Worm (Caenorhabditis elegans) whole organism, young adult: ENCODE measurements around the gene F38A5.22.

Experiments used
- C17E4.6 ChIP-seq: fragments of 200-800 bp; sonication (Bioruptor generic); IDR thresholded peaks from 2 replicates; pipeline ENCODE4 v1.3.6; 2022; ENCODE audit warnings: missing genetic modification reagents, missing genetic modification characterization, missing compliant biosample characterization
- D2030.7 ChIP-seq: fragments of 200-800 bp; sonication (Bioruptor generic); IDR thresholded peaks from 2 replicates; pipeline ENCODE4 v1.3.6; 2022; ENCODE audit warnings: missing genetic modification reagents, missing genetic modification characterization, missing compliant biosample characterization
- F22D6.2 ChIP-seq: sonication (generic microtip); optimal IDR thresholded peaks from 2 replicates; lab custom pipeline; 2016; ENCODE audit warnings: mild to moderate bottlenecking, missing genetic modification characterization, missing compliant biosample characterization
- F23B12.7 ChIP-seq: sonication (generic microtip); optimal IDR thresholded peaks from 2 replicates; lab custom pipeline; 2017; ENCODE audit warnings: missing genetic modification characterization, mild to moderate bottlenecking, missing compliant biosample characterization, antibody characterized with exemption, moderate library complexity; ENCODE audit not compliant: insufficient read depth
- F33H1.4 ChIP-seq: fragments of 200-800 bp; sonication (Bioruptor generic); IDR thresholded peaks from 2 replicates; pipeline ENCODE4 v1.3.6; 2022; ENCODE audit warnings: missing genetic modification reagents, missing genetic modification characterization, missing compliant biosample characterization
- F57A8.1 ChIP-seq: fragments of 200-800 bp; sonication (Bioruptor generic); optimal IDR thresholded peaks from 2 replicates; lab custom pipeline; 2018; ENCODE audit warnings: mild to moderate bottlenecking, missing genetic modification characterization, moderate library complexity, missing compliant biosample characterization
- F57C9.4 ChIP-seq: sonication (generic microtip); optimal IDR thresholded peaks from 2 replicates; lab custom pipeline; 2017; ENCODE audit warnings: mild to moderate bottlenecking, missing genetic modification characterization, missing compliant biosample characterization
- K11D2.4 ChIP-seq: fragments of 200-800 bp; sonication (Bioruptor generic); IDR thresholded peaks from 2 replicates; pipeline ENCODE4 v1.3.6; 2022; ENCODE audit warnings: missing genetic modification reagents, missing genetic modification characterization, missing compliant biosample characterization
- Y79H2A.3 ChIP-seq: fragments of 200-800 bp; sonication (Bioruptor generic); conservative IDR thresholded peaks from 2 replicates; pipeline ENCODE4 v1.3.6; 2022; ENCODE audit warnings: missing genetic modification reagents, missing genetic modification characterization, missing compliant biosample characterization
- aptf-2 ChIP-seq: fragments of 200-800 bp; sonication (Bioruptor generic); conservative IDR thresholded peaks from 2 replicates; pipeline ENCODE4 v1.3.6; 2022; ENCODE audit warnings: missing genetic modification reagents, missing genetic modification characterization, missing compliant biosample characterization
- athp-1 ChIP-seq: sonication (generic microtip); optimal IDR thresholded peaks from 2 replicates; lab custom pipeline; 2017; ENCODE audit warnings: mild to moderate bottlenecking, missing genetic modification characterization, missing compliant biosample characterization
- attf-5 ChIP-seq: fragments of 200-800 bp; sonication (Bioruptor generic); optimal IDR thresholded peaks from 2 replicates; lab custom pipeline; 2018; ENCODE audit warnings: mild to moderate bottlenecking, missing genetic modification characterization, missing compliant biosample characterization
- cebp-1 ChIP-seq, 2 experiments: fragments of 200-800 bp in 1 of 2; sonication (Bioruptor generic) in 1 of 2; sonication (generic microtip) in 1 of 2; IDR thresholded peaks in 1 of 2; optimal IDR thresholded peaks in 1 of 2; 2 replicates each; pipeline versions ENCODE4 v1.3.6 to Lab custom; 2017 to 2022; ENCODE audit warnings: missing compliant biosample characterization in 2 of 2, missing genetic modification characterization in 2 of 2, mild to moderate bottlenecking in 1 of 2, missing genetic modification reagents in 1 of 2, moderate library complexity in 1 of 2
- ceh-27 ChIP-seq: fragments of 200-800 bp; sonication (Bioruptor generic); optimal IDR thresholded peaks from 2 replicates; lab custom pipeline; 2018; ENCODE audit warnings: mild to moderate bottlenecking, missing genetic modification characterization, moderate library complexity, missing compliant biosample characterization
- ceh-79 ChIP-seq: sonication (generic microtip); optimal IDR thresholded peaks from 2 replicates; lab custom pipeline; 2017; ENCODE audit warnings: mild to moderate bottlenecking, missing genetic modification characterization, missing compliant biosample characterization
- ceh-91 ChIP-seq: fragments of 200-800 bp; sonication (Bioruptor generic); IDR thresholded peaks from 2 replicates; pipeline ENCODE4 v1.3.6; 2022; ENCODE audit warnings: missing genetic modification reagents, missing genetic modification characterization, missing compliant biosample characterization
- chd-7 ChIP-seq: sonication (generic microtip); optimal IDR thresholded peaks from 2 replicates; lab custom pipeline; 2016; ENCODE audit warnings: mild to moderate bottlenecking, missing genetic modification characterization, moderate library complexity, missing compliant biosample characterization
- dpl-1 ChIP-seq: fragments of 150-350 bp; optimal IDR thresholded peaks from 2 replicates; lab custom pipeline; 2014; ENCODE audit warnings: missing biosample characterization, missing genetic modification reagents, missing genetic modification characterization
- efl-1 ChIP-seq: fragments of 150-350 bp; optimal IDR thresholded peaks from 2 replicates; lab custom pipeline; 2014; ENCODE audit warnings: missing biosample characterization, missing genetic modification reagents, missing genetic modification characterization
- egl-18 ChIP-seq: fragments of 200-800 bp; sonication (Bioruptor generic); IDR thresholded peaks from 2 replicates; pipeline ENCODE4 v1.3.6; 2022; ENCODE audit warnings: missing genetic modification reagents, missing genetic modification characterization, missing compliant biosample characterization
- gei-17 ChIP-seq: fragments of 200-800 bp; sonication (Bioruptor generic); optimal IDR thresholded peaks from 2 replicates; lab custom pipeline; 2018; ENCODE audit warnings: mild to moderate bottlenecking, missing genetic modification characterization, missing compliant biosample characterization
- hmg-1.2 ChIP-seq: fragments of 200-800 bp; sonication (Bioruptor generic); IDR thresholded peaks from 2 replicates; pipeline ENCODE4 v1.3.6; 2022; ENCODE audit warnings: missing genetic modification reagents, missing genetic modification characterization, missing compliant biosample characterization
- hmg-20 ChIP-seq: fragments of 200-800 bp; sonication (Bioruptor generic); IDR thresholded peaks from 2 replicates; pipeline ENCODE4 v1.3.6; 2022; ENCODE audit warnings: missing genetic modification reagents, missing genetic modification characterization, missing compliant biosample characterization
- hsf-1 ChIP-seq: fragments of 200-800 bp; sonication (Bioruptor generic); IDR thresholded peaks from 2 replicates; pipeline ENCODE4 v1.3.6; 2022; ENCODE audit warnings: missing genetic modification reagents, missing genetic modification characterization, missing compliant biosample characterization
- lin-40 ChIP-seq: sonication (generic microtip); optimal IDR thresholded peaks from 2 replicates; lab custom pipeline; 2016; ENCODE audit warnings: missing genetic modification characterization, mild to moderate bottlenecking, missing compliant biosample characterization, missing genotype, missing genetic modification reagents
- madf-3 ChIP-seq: fragments of 200-800 bp; sonication (Bioruptor generic); IDR thresholded peaks from 2 replicates; pipeline ENCODE4 v1.3.6; 2022; ENCODE audit warnings: missing genetic modification reagents, missing genetic modification characterization, missing compliant biosample characterization
- madf-6 ChIP-seq: fragments of 200-800 bp; sonication (Bioruptor generic); IDR thresholded peaks from 2 replicates; pipeline ENCODE4 v1.3.6; 2022; ENCODE audit warnings: missing genetic modification reagents, missing genetic modification characterization, missing compliant biosample characterization
- nfya-1 ChIP-seq: sonication (generic microtip); optimal IDR thresholded peaks from 2 replicates; lab custom pipeline; 2017; ENCODE audit warnings: antibody characterized with exemption, missing compliant biosample characterization, missing genetic modification characterization, borderline replicate concordance; ENCODE audit not compliant: insufficient read depth
- nhr-27 ChIP-seq: fragments of 200-800 bp; sonication (Bioruptor generic); optimal IDR thresholded peaks from 2 replicates; lab custom pipeline; 2018; ENCODE audit warnings: mild to moderate bottlenecking, missing genetic modification characterization, moderate library complexity, missing compliant biosample characterization
- pha-4 ChIP-seq: fragments of 150-350 bp; sonication (generic microtip); optimal IDR thresholded peaks from 2 replicates; lab custom pipeline; 2014; ENCODE audit warnings: missing biosample characterization, missing genetic modification reagents, missing genetic modification characterization
- rcor-1 ChIP-seq: fragments of 200-800 bp; sonication (Bioruptor generic); IDR thresholded peaks from 2 replicates; pipeline ENCODE4 v1.3.6; 2022; ENCODE audit warnings: missing genetic modification reagents, missing genetic modification characterization, missing compliant biosample characterization
- sea-2 ChIP-seq: fragments of 200-800 bp; sonication (Bioruptor generic); IDR thresholded peaks from 2 replicates; pipeline ENCODE4 v1.3.6; 2022; ENCODE audit warnings: missing genetic modification characterization, missing compliant biosample characterization
- sptf-2 ChIP-seq: fragments of 200-800 bp; sonication (Bioruptor generic); optimal IDR thresholded peaks from 2 replicates; lab custom pipeline; 2018; ENCODE audit warnings: mild to moderate bottlenecking, missing genetic modification characterization, missing compliant biosample characterization
- unc-130 ChIP-seq: sonication (generic microtip); optimal IDR thresholded peaks from 2 replicates; lab custom pipeline; 2016; ENCODE audit warnings: missing genetic modification reagents, missing genetic modification characterization, missing compliant biosample characterization
- xnd-1 ChIP-seq: sonication (generic microtip); optimal IDR thresholded peaks from 2 replicates; lab custom pipeline; 2016; ENCODE audit warnings: missing genotype, missing genetic modification reagents, missing genetic modification characterization, missing compliant biosample characterization
- zim-3 ChIP-seq: sonication (generic microtip); optimal IDR thresholded peaks from 2 replicates; lab custom pipeline; 2017; ENCODE audit warnings: mild to moderate bottlenecking, missing genetic modification characterization, moderate library complexity, missing compliant biosample characterization
- ztf-26 ChIP-seq: sonication (generic microtip); optimal IDR thresholded peaks from 2 replicates; lab custom pipeline; 2017; ENCODE audit warnings: missing genetic modification characterization, missing compliant biosample characterization
- ztf-28 ChIP-seq: fragments of 200-800 bp; sonication (Bioruptor generic); IDR thresholded peaks from 2 replicates; pipeline ENCODE4 v1.3.6; 2022; ENCODE audit warnings: missing genetic modification reagents, missing genetic modification characterization, missing compliant biosample characterization
- ztf-6 ChIP-seq: fragments of 200-800 bp; sonication (Bioruptor generic); IDR thresholded peaks from 2 replicates; pipeline ENCODE4 v1.3.6; 2022; ENCODE audit warnings: missing genetic modification reagents, missing genetic modification characterization, missing compliant biosample characterization

The F38A5.22 gene

DNA sequence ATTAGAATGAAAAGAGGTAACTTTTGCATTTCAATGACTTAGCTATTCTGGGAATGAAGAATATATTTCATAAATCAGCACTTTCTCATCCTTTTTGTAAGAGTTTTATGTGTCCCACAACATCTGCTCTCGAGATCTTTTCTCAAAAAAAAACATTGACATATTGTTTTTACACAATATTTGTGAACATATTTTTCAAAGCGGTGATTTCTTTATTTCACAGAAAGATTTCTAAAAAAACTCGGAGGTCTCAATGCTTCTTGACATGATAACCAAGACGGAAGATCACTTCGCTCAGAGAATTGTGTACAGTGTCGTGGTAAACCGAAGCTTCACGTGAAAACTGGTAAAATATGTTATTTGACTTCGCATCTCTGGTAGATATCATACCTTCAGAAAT, at the start of gene F38A5.22:
TSS of gene F38A5.22 (minus strand) at position 29 of the 400 bp plus-strand sequence.
- TF ChIP-seq pha-4 (tag; lab: Kevin White, UChicago), result no peak
- TF ChIP-seq hmg-1.2, result no peak
- TF ChIP-seq madf-3 (GFP tag; lab: Robert Waterston, UW), result no peak
- TF ChIP-seq D2030.7 (GFP tag; lab: Robert Waterston, UW), result no peak
- TF ChIP-seq C17E4.6, result no peak
- TF ChIP-seq F33H1.4 (GFP tag; lab: Robert Waterston, UW), result no peak

DNA sequence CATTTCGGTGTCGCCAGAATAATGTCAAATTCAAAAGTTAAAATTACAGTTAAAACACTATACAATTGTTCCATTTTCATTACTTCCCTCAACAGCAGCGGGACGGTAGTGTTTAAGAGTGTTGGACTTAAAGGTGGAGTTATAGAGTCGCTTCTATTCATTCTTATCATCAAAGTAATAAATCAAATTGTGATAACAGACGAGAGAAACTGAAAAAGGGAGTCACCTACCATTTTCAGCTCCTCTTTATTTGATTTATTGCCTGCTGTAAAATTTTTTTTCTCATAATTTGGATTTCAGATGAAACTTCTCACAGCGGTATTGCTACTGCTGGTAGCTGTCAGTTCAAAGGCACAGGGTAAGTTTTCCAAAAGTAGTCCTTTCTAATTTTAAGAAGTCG, 44.1 kb upstream of the F38A5.22 start, which contains the start of gene C01B10.6:
TSS of gene C01B10.6 (plus strand) at position 301 of the 400 bp plus-strand sequence.
- TF ChIP-seq F57C9.4 (tag; lab: Kevin White, UChicago), result no peak
- no peak for TF ChIP-seq ztf-26 (tag; lab: Kevin White, UChicago)
- TF ChIP-seq nfya-1, result no peak
- no peak for TF ChIP-seq F22D6.2 (tag; lab: Kevin White, UChicago)
- no peak for TF ChIP-seq ztf-28 (GFP tag; lab: Robert Waterston, UW)
- TF ChIP-seq aptf-2, result no peak
- no peak for TF ChIP-seq hsf-1 (GFP tag; lab: Robert Waterston, UW)
- TF ChIP-seq dpl-1 (GFP tag; lab: Kevin White, UChicago), result no peak
- no peak for TF ChIP-seq F57A8.1
- no peak for TF ChIP-seq gei-17 (GFP tag; lab: Kevin White, UChicago)
- TF ChIP-seq rcor-1 (GFP tag; lab: Robert Waterston, UW), result no peak
- no peak for TF ChIP-seq madf-6 (GFP tag; lab: Robert Waterston, UW)
- no peak for TF ChIP-seq egl-18 (GFP tag; lab: Robert Waterston, UW)
- TF ChIP-seq unc-130 (GFP tag; lab: Kevin White, UChicago), result no peak
- TF ChIP-seq Y79H2A.3, result no peak
- TF ChIP-seq ceh-27, result no peak
- no peak for TF ChIP-seq ceh-91 (GFP tag; lab: Robert Waterston, UW)
- no peak for TF ChIP-seq xnd-1
- no peak for TF ChIP-seq ceh-79 (tag; lab: Kevin White, UChicago)

DNA sequence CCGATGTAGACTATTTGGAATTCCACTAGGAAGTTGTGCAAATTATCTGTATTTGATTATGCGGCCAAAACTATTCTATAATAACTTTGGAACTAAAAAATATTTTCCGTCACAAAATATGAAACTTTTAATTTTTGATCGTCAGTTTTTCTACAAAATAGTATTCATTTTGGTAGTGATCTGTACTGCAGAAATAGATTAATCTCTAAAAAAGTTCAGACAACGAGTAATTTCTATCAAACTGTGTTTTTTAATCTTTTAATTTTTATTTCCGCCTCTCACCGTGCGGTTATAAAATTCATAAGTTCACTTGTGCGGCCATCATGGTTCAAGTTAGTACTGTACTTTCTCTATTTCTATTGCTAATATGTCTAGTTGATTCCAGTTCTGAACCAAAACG, 42.5 kb upstream of the F38A5.22 start, which contains the start of gene C01B10.7:
TSS of gene C01B10.7 (plus strand) at position 301 of the 400 bp plus-strand sequence.
- TF ChIP-seq F23B12.7 (tag; lab: Kevin White, UChicago) (no peak), ztf-6 (GFP tag; lab: Robert Waterston, UW) (no peak), sptf-2 (no peak), nhr-27 (tag; lab: Kevin White, UChicago) (no peak), zim-3 (tag; lab: Kevin White, UChicago) (no peak), chd-7 (tag; lab: Kevin White, UChicago) (no peak), attf-5 (GFP tag; lab: Kevin White, UChicago) (no peak), athp-1 (no peak), sea-2 (GFP tag; lab: Robert Waterston, UW) (no peak), K11D2.4 (GFP tag; lab: Robert Waterston, UW) (no peak), cebp-1 (GFP tag; IDR thresholded peaks at IDR 0.05; lab: Robert Waterston, UW) (no peak), cebp-1 (tag; optimal IDR thresholded peaks at IDR 0.05; lab: Kevin White, UChicago) (no peak), hmg-20 (no peak), efl-1 (GFP tag; lab: Kevin White, UChicago) (no peak), D2030.7 (GFP tag; lab: Robert Waterston, UW) (no peak), lin-40 (no peak)
